Fruit fly (Drosophila melanogaster) whole organism, embryonic: ENCODE measurements around the gene tth.

Experiments
- Ada2b ChIP-seq: fragments of 200-800 bp; sonication (Bioruptor generic); IDR thresholded peaks from 2 replicates; pipeline ENCODE4 v1.3.6; 2022; ENCODE audit warnings: missing biosample characterization, missing genetic modification characterization
- Antp ChIP-seq: fragments of 200-800 bp; sonication (Bioruptor generic); optimal IDR thresholded peaks from 3 replicates; lab custom pipeline; 2016; ENCODE audit warnings: missing biosample characterization, missing genetic modification characterization
- Asciz ChIP-seq: fragments of 200-800 bp; sonication (Bioruptor generic); optimal IDR thresholded peaks from 2 replicates; lab custom pipeline; 2017; ENCODE audit warnings: missing biosample characterization, mild to moderate bottlenecking, missing genetic modification characterization, missing genetic modification reagents
- Bteb2 ChIP-seq: fragments of 200-800 bp; sonication (Bioruptor generic); optimal IDR thresholded peaks from 2 replicates; lab custom pipeline; 2016; ENCODE audit warnings: missing biosample characterization, missing genetic modification characterization
- CG10267 ChIP-seq: fragments of 200-800 bp; sonication (Bioruptor generic); optimal IDR thresholded peaks from 2 replicates; lab custom pipeline; 2018; ENCODE audit warnings: missing biosample characterization, mild to moderate bottlenecking, missing genetic modification characterization, moderate library complexity
- CG10462 ChIP-seq: fragments of 200-800 bp; sonication (Bioruptor generic); optimal IDR thresholded peaks from 2 replicates; lab custom pipeline; 2016; ENCODE audit warnings: missing biosample characterization, missing genetic modification characterization
- CG11504 ChIP-seq: fragments of 200-800 bp; sonication (Bioruptor generic); optimal IDR thresholded peaks from 3 replicates; lab custom pipeline; 2019; ENCODE audit warnings: missing biosample characterization, mild to moderate bottlenecking, missing genetic modification characterization, moderate library complexity
- CG11560 ChIP-seq: fragments of 200-800 bp; sonication (Bioruptor generic); IDR thresholded peaks from 3 replicates; pipeline ENCODE4 v1.3.6; 2022; ENCODE audit warnings: missing biosample characterization, missing genetic modification characterization
- CG13894 ChIP-seq: fragments of 200-800 bp; sonication (Bioruptor generic); optimal IDR thresholded peaks from 3 replicates; lab custom pipeline; 2018; ENCODE audit warnings: missing biosample characterization, mild to moderate bottlenecking, missing genetic modification characterization, moderate library complexity
- CG15073 ChIP-seq: fragments of 200-800 bp; sonication (Bioruptor generic); optimal IDR thresholded peaks from 2 replicates; lab custom pipeline; 2016; ENCODE audit warnings: missing biosample characterization, missing genetic modification characterization
- CG15601 ChIP-seq: fragments of 200-800 bp; sonication (Bioruptor generic); optimal IDR thresholded peaks from 3 replicates; lab custom pipeline; 2019; ENCODE audit warnings: missing biosample characterization, mild to moderate bottlenecking, missing genetic modification characterization, moderate library complexity
- CG16815 ChIP-seq: fragments of 200-800 bp; sonication (Bioruptor generic); optimal IDR thresholded peaks from 3 replicates; lab custom pipeline; 2017; ENCODE audit warnings: missing biosample characterization, mild to moderate bottlenecking, missing genetic modification characterization
- CG17359 ChIP-seq: fragments of 200-800 bp; sonication (Bioruptor generic); optimal IDR thresholded peaks from 3 replicates; lab custom pipeline; 2018; ENCODE audit warnings: missing biosample characterization, mild to moderate bottlenecking, missing genetic modification characterization, moderate library complexity
- CG17802 ChIP-seq: fragments of 200-800 bp; sonication (Bioruptor generic); optimal IDR thresholded peaks from 2 replicates; lab custom pipeline; 2018; ENCODE audit warnings: missing biosample characterization, mild to moderate bottlenecking, missing genetic modification characterization, moderate library complexity
- CG17912 ChIP-seq: fragments of 200-800 bp; sonication (Bioruptor generic); optimal IDR thresholded peaks from 2 replicates; lab custom pipeline; 2018; ENCODE audit warnings: missing biosample characterization, mild to moderate bottlenecking, missing genetic modification characterization
- CG18599 ChIP-seq: fragments of 200-800 bp; sonication (Bioruptor generic); optimal IDR thresholded peaks from 3 replicates; lab custom pipeline; 2017; ENCODE audit warnings: missing biosample characterization, missing genetic modification characterization, mild to moderate bottlenecking, moderate library complexity, missing genetic modification reagents
- CG2678 ChIP-seq: fragments of 200-800 bp; sonication (Bioruptor generic); optimal IDR thresholded peaks from 3 replicates; lab custom pipeline; 2019; ENCODE audit warnings: missing biosample characterization, mild to moderate bottlenecking, missing genetic modification characterization, moderate library complexity
- CG2712 ChIP-seq: fragments of 200-800 bp; optimal IDR thresholded peaks from 3 replicates; lab custom pipeline; 2019; ENCODE audit warnings: missing biosample characterization, mild to moderate bottlenecking, missing genetic modification characterization, moderate library complexity
- CG31388 ChIP-seq: fragments of 200-800 bp; sonication (Bioruptor generic); optimal IDR thresholded peaks from 2 replicates; lab custom pipeline; 2016; ENCODE audit warnings: missing biosample characterization, missing genetic modification characterization
- CG32772 ChIP-seq: fragments of 200-800 bp; sonication (Bioruptor generic); IDR thresholded peaks from 2 replicates; pipeline ENCODE4 v1.3.6; 2022; ENCODE audit warnings: missing biosample characterization, missing genetic modification characterization
- CG33213 ChIP-seq: fragments of 200-800 bp; sonication (Bioruptor generic); optimal IDR thresholded peaks from 3 replicates; lab custom pipeline; 2016; ENCODE audit warnings: missing biosample characterization, missing genetic modification characterization
- CG4424 ChIP-seq: fragments of 200-800 bp; sonication (Bioruptor generic); optimal IDR thresholded peaks from 3 replicates; lab custom pipeline; 2016; ENCODE audit warnings: missing biosample characterization, missing genetic modification characterization
- CG8924 ChIP-seq: fragments of 200-800 bp; optimal IDR thresholded peaks from 3 replicates; lab custom pipeline; 2019; ENCODE audit warnings: missing biosample characterization, mild to moderate bottlenecking, missing genetic modification characterization, moderate library complexity
- CG9437 ChIP-seq: fragments of 200-800 bp; sonication (Bioruptor generic); optimal IDR thresholded peaks from 2 replicates; lab custom pipeline; 2018; ENCODE audit warnings: missing biosample characterization, mild to moderate bottlenecking, missing genetic modification characterization
- CG9876 ChIP-seq: fragments of 200-800 bp; sonication (Bioruptor generic); optimal IDR thresholded peaks from 2 replicates; lab custom pipeline; 2016; ENCODE audit warnings: missing biosample characterization, missing genetic modification characterization
- Camta ChIP-seq: fragments of 200-800 bp; sonication (Bioruptor generic); optimal IDR thresholded peaks from 2 replicates; lab custom pipeline; 2016; ENCODE audit warnings: missing biosample characterization, missing genetic modification characterization
- HmgZ ChIP-seq: fragments of 200-800 bp; sonication (Bioruptor generic); optimal IDR thresholded peaks from 2 replicates; lab custom pipeline; 2018; ENCODE audit warnings: missing biosample characterization, mild to moderate bottlenecking, missing genetic modification characterization
- Hr51 ChIP-seq, 2 experiments: fragments of 200-800 bp; sonication (Bioruptor generic); optimal IDR thresholded peaks; 2 replicates in 1 of 2; 3 replicates in 1 of 2; lab custom pipeline; 2016 to 2018; ENCODE audit warnings: missing biosample characterization in 2 of 2, missing genetic modification characterization in 2 of 2, mild to moderate bottlenecking in 1 of 2, moderate library complexity in 1 of 2
- Jarid2 ChIP-seq: fragments of 200-800 bp; sonication (Bioruptor generic); optimal IDR thresholded peaks from 3 replicates; lab custom pipeline; 2017; ENCODE audit warnings: mild to moderate bottlenecking, missing biosample characterization, missing genetic modification reagents, missing genetic modification characterization
- Mrtf ChIP-seq: fragments of 200-800 bp; sonication (Bioruptor generic); IDR thresholded peaks from 3 replicates; pipeline ENCODE4 v1.3.6; 2022; ENCODE audit warnings: missing biosample characterization, missing genetic modification characterization
- Myb ChIP-seq: fragments of 200-800 bp; sonication (Bioruptor generic); optimal IDR thresholded peaks from 2 replicates; lab custom pipeline; 2016; ENCODE audit warnings: missing biosample characterization, missing genetic modification characterization
- Rfx ChIP-seq: fragments of 200-800 bp; sonication (Bioruptor generic); IDR thresholded peaks from 2 replicates; pipeline ENCODE4 v1.3.6; 2022; ENCODE audit warnings: missing biosample characterization, missing genetic modification characterization
- TFAM ChIP-seq: fragments of 200-800 bp; sonication (Bioruptor generic); optimal IDR thresholded peaks from 2 replicates; lab custom pipeline; 2017; ENCODE audit warnings: missing biosample characterization, missing genetic modification characterization, inconsistent platforms
- bcd ChIP-seq: fragments of 200-800 bp; sonication (Bioruptor generic); optimal IDR thresholded peaks from 2 replicates; lab custom pipeline; 2017; ENCODE audit warnings: missing biosample characterization, mild to moderate bottlenecking, missing genetic modification characterization
- bowl ChIP-seq: fragments of 200-800 bp; sonication (Bioruptor generic); IDR thresholded peaks from 2 replicates; pipeline ENCODE4 v1.3.6; 2022; ENCODE audit warnings: missing biosample characterization, missing genetic modification characterization
- caup ChIP-seq: fragments of 200-800 bp; sonication (Bioruptor generic); optimal IDR thresholded peaks from 3 replicates; lab custom pipeline; 2017; ENCODE audit warnings: missing biosample characterization, mild to moderate bottlenecking, missing genetic modification characterization, moderate library complexity; ENCODE audit not compliant: severe bottlenecking
- cg ChIP-seq: fragments of 200-800 bp; sonication (Bioruptor generic); optimal IDR thresholded peaks from 3 replicates; lab custom pipeline; 2019; ENCODE audit warnings: missing biosample characterization, mild to moderate bottlenecking, missing genetic modification characterization, moderate library complexity
- chif ChIP-seq, 2 experiments: fragments of 200-800 bp; sonication (Bioruptor generic); optimal IDR thresholded peaks; 3 replicates each; lab custom pipeline; 2016; ENCODE audit warnings: missing biosample characterization in 2 of 2, missing genetic modification characterization in 2 of 2
- ci ChIP-seq: fragments of 200-800 bp; sonication (Bioruptor generic); IDR thresholded peaks from 3 replicates; pipeline ENCODE4 v1.3.6; 2022; ENCODE audit warnings: missing biosample characterization, missing genetic modification characterization
- grau ChIP-seq: fragments of 200-800 bp; optimal IDR thresholded peaks from 3 replicates; lab custom pipeline; 2019; ENCODE audit warnings: missing biosample characterization, mild to moderate bottlenecking, missing genetic modification characterization, moderate library complexity
- inv ChIP-seq: fragments of 200-800 bp; sonication (Bioruptor generic); IDR thresholded peaks from 2 replicates; pipeline ENCODE4 v1.3.6; 2022; ENCODE audit warnings: missing biosample characterization, missing genetic modification characterization; ENCODE audit not compliant: partially characterized antibody
- lab ChIP-seq: fragments of 200-800 bp; sonication (Bioruptor generic); optimal IDR thresholded peaks from 3 replicates; lab custom pipeline; 2017; ENCODE audit warnings: missing biosample characterization, missing genetic modification characterization, mild to moderate bottlenecking, moderate library complexity, missing genetic modification reagents
- lmd ChIP-seq: fragments of 200-800 bp; sonication (Bioruptor generic); IDR thresholded peaks from 2 replicates; pipeline ENCODE4 v1.3.6; 2022; ENCODE audit warnings: missing biosample characterization, missing genetic modification characterization
- lola ChIP-seq, 3 experiments: fragments of >200 bp in 2 of 3; fragments of 200-800 bp in 1 of 3; sonication (Bioruptor generic) in 1 of 3; optimal IDR thresholded peaks; 2 replicates each; lab custom pipeline; 2017 to 2019; ENCODE audit warnings: missing biosample characterization in 3 of 3, missing genetic modification characterization in 3 of 3, mild to moderate bottlenecking in 1 of 3, moderate library complexity in 1 of 3
- oc ChIP-seq: fragments of 200-800 bp; sonication (Bioruptor generic); optimal IDR thresholded peaks from 2 replicates; lab custom pipeline; 2018; ENCODE audit warnings: missing biosample characterization, mild to moderate bottlenecking, missing genetic modification characterization, moderate library complexity
- row ChIP-seq: fragments of 200-800 bp; sonication (Bioruptor generic); IDR thresholded peaks from 3 replicates; pipeline ENCODE4 v1.3.6; 2022; ENCODE audit warnings: missing biosample characterization, missing genetic modification characterization
- tin ChIP-seq: fragments of 200-800 bp; sonication (Bioruptor generic); optimal IDR thresholded peaks from 3 replicates; lab custom pipeline; 2016; ENCODE audit warnings: missing biosample characterization, missing genetic modification characterization
- trh ChIP-seq: fragments of 200-800 bp; sonication (Bioruptor generic); optimal IDR thresholded peaks from 2 replicates; lab custom pipeline; 2016; ENCODE audit warnings: missing biosample characterization, missing genetic modification characterization
- twi ChIP-seq: fragments of 200-800 bp; optimal IDR thresholded peaks from 2 replicates; lab custom pipeline; 2019; ENCODE audit warnings: missing biosample characterization, mild to moderate bottlenecking, missing genetic modification characterization, moderate library complexity

The tth gene

dm6 chrX:13630290-13630900, 14.0 kb upstream of the tth start (continued):
- TF ChIP-seq CG10267 (tag; lab: Kevin White, UChicago) (peak; percentile 16), CG17802 (tag; lab: Kevin White, UChicago) (no peak), Jarid2 (no peak), CG2678 (tag; lab: Kevin White, UChicago) (peak; percentile 38), Antp (GFP tag; lab: Kevin White, UChicago) (peak; percentile 25), bowl (GFP tag; lab: Robert Waterston, UW) (no peak), grau (tag; lab: Kevin White, UChicago) (peak; percentile 14), CG17359 (tag; lab: Kevin White, UChicago) (peak; percentile 30), CG9437 (GFP tag; lab: Kevin White, UChicago) (no peak), Ada2b (GFP tag; lab: Robert Waterston, UW) (peak; percentile 22; the same call in 1 of the 2 replicates), Asciz (GFP tag; lab: Kevin White, UChicago) (no peak), CG9876 (GFP tag; lab: Kevin White, UChicago) (no peak), chif (GFP tag; optimal IDR thresholded peaks at IDR 0.05; lab: Kevin White, UChicago) (peak; percentile 47 to 63), CG11560 (no peak), tin (GFP tag; lab: Kevin White, UChicago) (peak; percentile 47), CG10462 (GFP tag; lab: Kevin White, UChicago) (peak; percentile 3), CG11504 (tag; lab: Kevin White, UChicago) (peak; percentile 58), trh (GFP tag; lab: Kevin White, UChicago) (no peak), bcd (GFP tag; lab: Kevin White, UChicago) (no peak), lmd (GFP tag; lab: Robert Waterston, UW) (peak; percentile 27; the same call in 1 of the 2 replicates), lab (GFP tag; lab: Kevin White, UChicago) (peak; percentile 48), Rfx (GFP tag; lab: Robert Waterston, UW) (peak; percentile 13; the same call in 1 of the 2 replicates), CG17912 (GFP tag; lab: Kevin White, UChicago) (no peak), Myb (peak; percentile 12), TFAM (GFP tag; lab: Kevin White, UChicago) (no peak), Camta (GFP tag; lab: Kevin White, UChicago) (peak; percentile 11), cg (GFP tag; lab: Kevin White, UChicago) (no peak), caup (GFP tag; lab: Kevin White, UChicago) (no peak), CG8924 (tag; lab: Kevin White, UChicago) (no peak), CG2712 (peak; percentile 29), CG13894 (tag; lab: Kevin White, UChicago) (no peak), CG16815 (GFP tag; lab: Kevin White, UChicago) (no peak), CG15073 (GFP tag; lab: Kevin White, UChicago) (no peak), Mrtf (GFP tag; lab: Robert Waterston, UW) (no peak), CG18599 (GFP tag; lab: Kevin White, UChicago) (no peak), CG33213 (GFP tag; lab: Kevin White, UChicago) (no peak), inv (no peak), twi (tag; lab: Kevin White, UChicago) (no peak), lola (GFP tag; optimal IDR thresholded peaks at IDR 0.05; lab: Kevin White, UChicago) (peak in 1 of 3 experiments; percentile 25), row (GFP tag; lab: Robert Waterston, UW) (peak; percentile 41; the same call in 1 of the 3 replicates), CG4424 (GFP tag; lab: Kevin White, UChicago) (peak; percentile 37), CG32772 (GFP tag; lab: Robert Waterston, UW) (no peak), Bteb2 (no peak), CG15601 (tag; lab: Kevin White, UChicago) (peak; percentile 31), ci (GFP tag; lab: Robert Waterston, UW) (peak; percentile 53; the same call in 1 of the 3 replicates), Hr51 (GFP tag; optimal IDR thresholded peaks at IDR 0.05; lab: Kevin White, UChicago) (peak in 1 of 2 experiments; percentile 41), oc (tag; lab: Kevin White, UChicago) (no peak), CG31388 (no peak), HmgZ (tag; lab: Kevin White, UChicago) (no peak)
